Worm (Caenorhabditis elegans) whole organism, L1 larva: Measurements from ENCODE around the gene col-156.

Experiments used
- F16B12.6 ChIP-seq: fragments of 150-350 bp; optimal IDR thresholded peaks from 2 replicates; lab custom pipeline; 2014; ENCODE audit warnings: missing biosample characterization, missing genetic modification characterization
- tbx-2 ChIP-seq: sonication (generic microtip); optimal IDR thresholded peaks from 2 replicates; lab custom pipeline; 2016; ENCODE audit warnings: missing genetic modification characterization, missing compliant biosample characterization
- unc-130 ChIP-seq: fragments of 150-350 bp; optimal IDR thresholded peaks from 2 replicates; lab custom pipeline; 2017; ENCODE audit warnings: missing biosample characterization, missing genetic modification characterization, inconsistent platforms
- ztf-11 ChIP-seq, 2 experiments: sonication (generic microtip); optimal IDR thresholded peaks; 2 replicates each; lab custom pipeline; 2016 to 2017; ENCODE audit warnings: missing genetic modification characterization in 2 of 2, missing biosample characterization in 1 of 2, missing compliant biosample characterization in 1 of 2

- TF ChIP-seq ztf-11 (tag; optimal IDR thresholded peaks at IDR 0.05; lab: Kevin White, UChicago), result no peak
- no peak for TF ChIP-seq tbx-2
- TF ChIP-seq unc-130 (tag; lab: Kevin White, UChicago), result no peak
- TF ChIP-seq F16B12.6 (tag; lab: Kevin White, UChicago), result no peak
These were observed 20.1 kb upstream of the col-156 start, which contains the start of gene aat-6 for ce11 chrV:11470210-11470713.
